Worm (Caenorhabditis elegans) whole organism, young adult: ENCODE data around the gene F45E1.2.

Experiments
- F49E8.2 ChIP-seq: sonication (generic microtip); optimal IDR thresholded peaks from 3 replicates; lab custom pipeline; 2017; ENCODE audit warnings: missing genetic modification characterization, mild to moderate bottlenecking, missing compliant biosample characterization, antibody characterized with exemption, moderate library complexity; ENCODE audit not compliant: insufficient read depth
- ama-1 ChIP-seq, 3 experiments: fragments of 150-350 bp in 1 of 3; sonication (generic microtip) in 2 of 3; optimal IDR thresholded peaks; 2 replicates each; lab custom pipeline; 2014 to 2018; ENCODE audit warnings: missing biosample characterization in 2 of 3, missing genetic modification characterization in 2 of 3, missing genetic modification reagents in 2 of 3
- egrh-3 ChIP-seq: fragments of 200-800 bp; sonication (Bioruptor generic); IDR thresholded peaks from 2 replicates; pipeline ENCODE4 v1.3.6; 2022; ENCODE audit warnings: missing genetic modification reagents, missing genetic modification characterization, missing compliant biosample characterization
- lir-1 ChIP-seq: fragments of 200-800 bp; sonication (Bioruptor generic); conservative IDR thresholded peaks from 2 replicates; pipeline ENCODE4 v1.3.6; 2022; ENCODE audit warnings: missing genetic modification reagents, missing genetic modification characterization, missing compliant biosample characterization

ce11 chrX:7956449-7956848 lies 47.1 kb upstream of the F45E1.2 start:
- TF ChIP-seq egrh-3 (no peak), F49E8.2 (no peak), ama-1 (optimal IDR thresholded peaks at IDR 0.05; lab: Kevin White, UChicago) (no peak), ama-1 (GFP tag; optimal IDR thresholded peaks at IDR 0.05; lab: Kevin White, UChicago) (no peak), lir-1 (no peak)
